Worm (Caenorhabditis elegans) whole organism, L1 larva: ENCODE data around the gene R160.10.
"Not testable (repeated sequence)": the region's sequence is repeated elsewhere in the genome, so short reads cannot be mapped to it uniquely, and the experiment has no call there.

ENCODE experiments used
- ceh-82 ChIP-seq, 3 experiments: fragments of 150-350 bp in 1 of 3; sonication (generic microtip) in 2 of 3; optimal IDR thresholded peaks; 2 replicates each; lab custom pipeline; 2014 to 2017; ENCODE audit warnings: missing biosample characterization in 3 of 3, missing genetic modification characterization in 3 of 3
- dpl-1 ChIP-seq, 3 experiments: fragments of 150-350 bp in 2 of 3; sonication (generic microtip) in 1 of 3; optimal IDR thresholded peaks; 2 replicates each; lab custom pipeline; 2014 to 2017; ENCODE audit warnings: missing biosample characterization in 3 of 3, missing genetic modification characterization in 3 of 3, missing genetic modification reagents in 3 of 3
- fkh-10 ChIP-seq: sonication (generic microtip); optimal IDR thresholded peaks from 2 replicates; lab custom pipeline; 2017; ENCODE audit warnings: missing biosample characterization, missing genetic modification reagents, missing genetic modification characterization
- hlh-17 ChIP-seq: fragments of 200-800 bp; sonication (Bioruptor generic); optimal IDR thresholded peaks from 2 replicates; lab custom pipeline; 2018; ENCODE audit warnings: missing genetic modification characterization, mild to moderate bottlenecking, missing compliant biosample characterization, moderate library complexity, borderline replicate concordance
- nhr-28 ChIP-seq: fragments of 150-350 bp; optimal IDR thresholded peaks from 2 replicates; lab custom pipeline; 2014; ENCODE audit warnings: missing biosample characterization, missing genetic modification characterization
- nhr-76 ChIP-seq: sonication (generic microtip); optimal IDR thresholded peaks from 2 replicates; lab custom pipeline; 2017; ENCODE audit warnings: missing biosample characterization, missing genetic modification characterization
- nhr-77 ChIP-seq: fragments of 150-350 bp; optimal IDR thresholded peaks from 2 replicates; lab custom pipeline; 2014; ENCODE audit warnings: missing biosample characterization, missing genetic modification characterization
- pag-3 ChIP-seq: sonication (generic microtip); optimal IDR thresholded peaks from 2 replicates; lab custom pipeline; 2017; ENCODE audit warnings: missing genetic modification characterization, mild to moderate bottlenecking, missing compliant biosample characterization, antibody characterized with exemption, borderline replicate concordance; ENCODE audit not compliant: insufficient read depth
- skn-1 ChIP-seq: fragments of 150-350 bp; optimal IDR thresholded peaks from 2 replicates; lab custom pipeline; 2014; ENCODE audit warnings: missing biosample characterization, missing genetic modification characterization
- snpc-4 ChIP-seq: fragments of 150-350 bp; optimal IDR thresholded peaks from 2 replicates; lab custom pipeline; 2014; ENCODE audit warnings: missing biosample characterization, missing genetic modification characterization
- sox-4 ChIP-seq: sonication (generic microtip); optimal IDR thresholded peaks from 2 replicates; lab custom pipeline; 2016; ENCODE audit warnings: missing genetic modification characterization, missing compliant biosample characterization
- tlp-1 ChIP-seq: fragments of 150-350 bp; optimal IDR thresholded peaks from 2 replicates; lab custom pipeline; 2014; ENCODE audit warnings: missing biosample characterization, missing genetic modification characterization
- unc-130 ChIP-seq: fragments of 150-350 bp; optimal IDR thresholded peaks from 2 replicates; lab custom pipeline; 2017; ENCODE audit warnings: missing biosample characterization, missing genetic modification characterization, inconsistent platforms
- ztf-4 ChIP-seq: fragments of 150-350 bp; optimal IDR thresholded peaks from 2 replicates; lab custom pipeline; 2014; ENCODE audit warnings: missing biosample characterization, missing genetic modification characterization

- TF ChIP-seq pag-3 (tag; lab: Kevin White, UChicago); unc-130; dpl-1 (GFP tag; optimal IDR thresholded peaks at IDR 0.05; lab: Kevin White, UChicago); nhr-76 (tag; lab: Kevin White, UChicago); ztf-4; tlp-1; nhr-77 (tag; lab: Kevin White, UChicago); fkh-10 (GFP tag; lab: Kevin White, UChicago); ceh-82 (tag; optimal IDR thresholded peaks at IDR 0.05; lab: Kevin White, UChicago); sox-4 (tag; lab: Kevin White, UChicago); nhr-28 (tag; lab: Kevin White, UChicago); snpc-4; hlh-17 (GFP tag; lab: Kevin White, UChicago); skn-1 (tag; lab: Kevin White, UChicago): not testable (repeated sequence)
Observed at ce11 chrX:4339332-4339731, 28.0 kb downstream of the R160.10 start, which contains the start of gene cst-1.
